Worm (Caenorhabditis elegans) whole organism, L4/young adult: ENCODE measurements around the gene rrf-3.

Source experiments
- W03F9.2 ChIP-seq: fragments of 150-350 bp; optimal IDR thresholded peaks from 2 replicates; lab custom pipeline; 2014; ENCODE audit warnings: missing biosample characterization, missing genetic modification characterization
- dao-5 ChIP-seq: sonication (generic microtip); optimal IDR thresholded peaks from 2 replicates; lab custom pipeline; 2016; ENCODE audit warnings: missing genotype, missing genetic modification characterization, moderate library complexity, missing compliant biosample characterization
- him-1 ChIP-seq: sonication (generic microtip); optimal IDR thresholded peaks from 2 replicates; lab custom pipeline; 2016; ENCODE audit warnings: missing genotype, missing genetic modification reagents, missing genetic modification characterization, missing compliant biosample characterization

Gene rrf-3

ce11 chrII:8162120-8162648, at the start of gene rrf-3, which contains the start of gene emb-27:
Gene rrf-3 (plus strand): TSS chrII:8162465.
Gene emb-27 (minus strand): TSS chrII:8162170.
- no peak for TF ChIP-seq him-1 (tag; lab: Kevin White, UChicago)
- TF ChIP-seq dao-5 (tag; lab: Kevin White, UChicago), result no peak
- no peak for TF ChIP-seq W03F9.2 (tag; lab: Kevin White, UChicago)

- TF ChIP-seq W03F9.2 (tag; lab: Kevin White, UChicago), result no peak
- no peak for TF ChIP-seq dao-5 (tag; lab: Kevin White, UChicago)
- TF ChIP-seq him-1 (tag; lab: Kevin White, UChicago), result no peak
These were observed 46.1 kb upstream of the rrf-3 start, which contains the start of gene unc-105 for ce11 chrII:8116159-8116558. Gene unc-105 (plus strand): TSS chrII:8116459.

- TF ChIP-seq dao-5 (tag; lab: Kevin White, UChicago), result no peak
- no peak for TF ChIP-seq him-1 (tag; lab: Kevin White, UChicago)
- TF ChIP-seq W03F9.2 (tag; lab: Kevin White, UChicago), result no peak
These were observed 44.8 kb upstream of the rrf-3 start for ce11 chrII:8117426-8117825.

ce11 chrII:8124867-8125266, 37.4 kb upstream of the rrf-3 start, which contains the start of gene ire-1:
Gene ire-1 (minus strand): TSS chrII:8124910.
- TF ChIP-seq him-1 (tag; lab: Kevin White, UChicago), result no peak
- peak; percentile 70 for TF ChIP-seq W03F9.2 (tag; lab: Kevin White, UChicago)
- no peak for TF ChIP-seq dao-5 (tag; lab: Kevin White, UChicago)

- TF ChIP-seq him-1 (tag; lab: Kevin White, UChicago) (no peak), dao-5 (tag; lab: Kevin White, UChicago) (no peak), W03F9.2 (tag; lab: Kevin White, UChicago) (no peak)
These were observed 36.8 kb upstream of the rrf-3 start for ce11 chrII:8125439-8125838.

ce11 chrII:8126132-8126531, 36.1 kb upstream of the rrf-3 start:
- no peak for TF ChIP-seq dao-5 (tag; lab: Kevin White, UChicago)
- no peak for TF ChIP-seq him-1 (tag; lab: Kevin White, UChicago)
- TF ChIP-seq W03F9.2 (tag; lab: Kevin White, UChicago), result peak; percentile 49

ce11 chrII:8126617-8127016, 35.6 kb upstream of the rrf-3 start:
- TF ChIP-seq W03F9.2 (tag; lab: Kevin White, UChicago) (no peak), dao-5 (tag; lab: Kevin White, UChicago) (no peak), him-1 (tag; lab: Kevin White, UChicago) (no peak)

- TF ChIP-seq W03F9.2 (tag; lab: Kevin White, UChicago) (no peak), dao-5 (tag; lab: Kevin White, UChicago) (no peak), him-1 (tag; lab: Kevin White, UChicago) (no peak)
These were observed 35.0 kb upstream of the rrf-3 start for ce11 chrII:8127290-8127689.

- TF ChIP-seq dao-5 (tag; lab: Kevin White, UChicago) (no peak), him-1 (tag; lab: Kevin White, UChicago) (no peak), W03F9.2 (tag; lab: Kevin White, UChicago) (no peak)
These were observed 34.5 kb upstream of the rrf-3 start for ce11 chrII:8127794-8128193.

ce11 chrII:8128273-8129039, 33.8 kb upstream of the rrf-3 start:
- no peak for TF ChIP-seq W03F9.2 (tag; lab: Kevin White, UChicago)
- peak; percentile 36 for TF ChIP-seq him-1 (tag; lab: Kevin White, UChicago)
- TF ChIP-seq dao-5 (tag; lab: Kevin White, UChicago), result peak; percentile 9

- TF ChIP-seq dao-5 (tag; lab: Kevin White, UChicago), result no peak
- no peak for TF ChIP-seq W03F9.2 (tag; lab: Kevin White, UChicago)
- TF ChIP-seq him-1 (tag; lab: Kevin White, UChicago), result no peak
These were observed 33.3 kb upstream of the rrf-3 start for ce11 chrII:8129040-8129387.

- TF ChIP-seq W03F9.2 (tag; lab: Kevin White, UChicago), result no peak
- no peak for TF ChIP-seq dao-5 (tag; lab: Kevin White, UChicago)
- no peak for TF ChIP-seq him-1 (tag; lab: Kevin White, UChicago)
These were observed 32.7 kb upstream of the rrf-3 start, which contains the start of gene ulp-4 for ce11 chrII:8129495-8130010. Gene ulp-4 (plus strand): TSS chrII:8129960.

- no peak for TF ChIP-seq W03F9.2 (tag; lab: Kevin White, UChicago)
- TF ChIP-seq him-1 (tag; lab: Kevin White, UChicago), result no peak
- no peak for TF ChIP-seq dao-5 (tag; lab: Kevin White, UChicago)
These were observed 31.5 kb upstream of the rrf-3 start for ce11 chrII:8130792-8131191.
